Worm (Caenorhabditis elegans) whole organism, L3 larva: Measurements from ENCODE around the gene F29B9.1.

Experiments
- ceh-16 ChIP-seq: sonication (generic microtip); optimal IDR thresholded peaks from 2 replicates; lab custom pipeline; 2017; ENCODE audit warnings: missing biosample characterization, missing genetic modification characterization
- daf-12 ChIP-seq: fragments of 150-350 bp; optimal IDR thresholded peaks from 2 replicates; lab custom pipeline; 2014; ENCODE audit warnings: missing biosample characterization, missing genetic modification reagents, missing genetic modification characterization
- egl-27 ChIP-seq: sonication (generic microtip); optimal IDR thresholded peaks from 4 replicates; lab custom pipeline; 2017; ENCODE audit warnings: missing biosample characterization, missing genetic modification reagents, missing genetic modification characterization
- nhr-11 ChIP-seq: fragments of 150-350 bp; optimal IDR thresholded peaks from 2 replicates; lab custom pipeline; 2014; ENCODE audit warnings: missing biosample characterization, missing genetic modification characterization
- nhr-23 ChIP-seq: fragments of 150-350 bp; optimal IDR thresholded peaks from 2 replicates; lab custom pipeline; 2014; ENCODE audit warnings: missing biosample characterization, missing genetic modification reagents, missing genetic modification characterization
- nhr-25 ChIP-seq: sonication (generic microtip); optimal IDR thresholded peaks from 2 replicates; lab custom pipeline; 2017; ENCODE audit warnings: missing biosample characterization, missing genetic modification characterization
- pqm-1 ChIP-seq: fragments of 150-350 bp; optimal IDR thresholded peaks from 2 replicates; lab custom pipeline; 2017; ENCODE audit warnings: missing biosample characterization, missing genetic modification characterization, inconsistent platforms
- zag-1 ChIP-seq: fragments of 150-350 bp; optimal IDR thresholded peaks from 2 replicates; lab custom pipeline; 2014; ENCODE audit warnings: missing biosample characterization, missing genetic modification characterization

- TF ChIP-seq nhr-23 (tag; lab: Kevin White, UChicago) (no peak), ceh-16 (tag; lab: Kevin White, UChicago) (no peak), daf-12 (tag; lab: Kevin White, UChicago) (no peak), nhr-25 (tag; lab: Kevin White, UChicago) (no peak), egl-27 (tag; lab: Kevin White, UChicago) (no peak), pqm-1 (tag; lab: Kevin White, UChicago) (no peak), zag-1 (tag; lab: Kevin White, UChicago) (no peak), nhr-11 (no peak)
These were observed 18.0 kb downstream of the F29B9.1 start for ce11 chrIV:4683149-4683548.
